Worm (Caenorhabditis elegans): ENCODE data around the gene slc-17.8.
"Not testable (repeated sequence)": the region's sequence is repeated elsewhere in the genome, so short reads cannot be mapped to it uniquely, and the experiment has no call there.

The slc-17.8 gene

DNA sequence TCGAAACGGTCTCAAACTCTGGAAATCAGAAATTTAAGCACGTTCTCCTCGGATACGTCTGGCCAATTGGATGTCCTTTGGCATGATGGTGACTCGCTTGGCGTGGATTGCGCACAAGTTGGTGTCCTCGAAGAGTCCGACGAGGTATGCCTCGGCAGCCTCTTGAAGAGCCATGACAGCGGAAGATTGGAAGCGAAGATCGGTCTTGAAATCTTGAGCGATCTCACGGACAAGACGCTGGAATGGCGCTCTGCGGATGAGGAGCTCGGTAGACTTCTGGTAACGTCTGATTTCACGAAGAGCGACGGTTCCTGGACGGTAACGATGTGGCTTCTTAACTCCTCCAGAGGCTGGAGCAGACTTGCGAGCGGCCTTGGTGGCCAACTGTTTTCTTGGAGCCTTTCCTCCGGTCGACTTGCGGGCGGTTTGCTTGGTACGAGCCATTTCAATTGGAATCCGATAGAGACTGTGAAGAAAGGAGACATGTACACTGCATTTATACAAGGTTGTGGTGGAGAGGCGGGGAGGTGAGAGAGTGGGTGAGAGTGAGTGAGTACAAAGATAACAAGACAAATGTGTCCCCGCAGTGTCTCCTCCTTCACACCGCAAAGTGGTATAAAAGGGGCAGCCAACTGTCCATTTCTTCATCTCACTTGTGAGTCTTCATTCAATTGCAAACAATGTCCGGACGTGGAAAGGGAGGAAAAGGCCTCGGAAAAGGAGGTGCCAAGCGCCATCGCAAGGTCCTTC, 10.7 kb downstream of the slc-17.8 start, which contains the start of the genes his-6 and his-5:
Gene his-6 (minus strand): TSS at position 444 of the 750 bp plus-strand sequence.
Gene his-5 (plus strand): TSS at position 681 of the 750 bp plus-strand sequence.
- TF ChIP-seq cnd-1 (tag; optimal IDR thresholded peaks at IDR 0.05) = peak; percentile 64
- peak; percentile 13 for TF ChIP-seq mls-2 (tag; optimal IDR thresholded peaks at IDR 0.05)
- TF ChIP-seq pha-4 (tag; optimal IDR thresholded peaks at IDR 0.05) = peak; percentile 1

DNA sequence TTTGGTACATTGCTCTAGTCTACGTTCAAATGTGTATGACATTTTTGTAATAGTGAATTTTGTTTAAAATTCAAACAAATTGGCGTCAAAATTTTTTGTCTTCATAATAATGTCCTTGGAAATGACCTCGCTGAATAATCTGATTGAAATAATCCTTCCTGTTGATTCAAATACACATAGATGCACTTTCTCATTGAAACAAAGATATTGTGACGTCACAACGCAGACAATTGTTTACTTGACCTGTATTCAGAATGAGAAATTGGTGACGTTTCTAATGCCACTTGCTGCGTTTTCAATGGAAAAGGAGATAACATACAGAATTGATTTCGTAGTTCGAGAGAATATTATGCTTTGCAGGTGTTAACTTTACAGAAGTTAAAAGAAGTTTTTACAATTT, 11.5 kb downstream of the slc-17.8 start:
- TF ChIP-seq hlh-1 (tag; optimal IDR thresholded peaks at IDR 0.05) = no peak
- no peak for TF ChIP-seq pha-4 (tag; optimal IDR thresholded peaks at IDR 0.05)
- peak; percentile 70 for TF ChIP-seq zip-8 (tag; optimal IDR thresholded peaks at IDR 0.05)

DNA sequence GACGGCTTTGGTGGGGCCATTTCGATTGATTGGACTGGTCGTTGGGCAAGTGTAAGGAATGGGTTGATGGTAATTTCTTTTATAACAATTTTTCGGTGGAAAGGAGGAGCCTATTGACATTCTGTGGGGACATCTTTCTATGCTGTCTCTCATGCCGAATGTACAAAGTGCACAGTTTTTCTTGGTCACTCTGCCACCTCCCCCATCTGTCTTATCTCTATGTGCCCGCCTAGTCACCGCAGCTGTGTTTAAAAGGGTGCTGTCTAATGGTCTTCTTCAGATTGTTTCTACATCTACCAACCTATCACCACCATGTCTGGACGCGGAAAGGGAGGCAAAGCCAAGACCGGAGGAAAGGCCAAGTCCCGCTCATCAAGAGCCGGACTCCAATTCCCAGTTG, 12.3 kb downstream of the slc-17.8 start, which contains the start of the genes his-8 and his-7:
Gene his-8 (minus strand): TSS at position 20 of the 400 bp plus-strand sequence.
Gene his-7 (plus strand): TSS at position 313 of the 400 bp plus-strand sequence.
- not testable (repeated sequence) for TF ChIP-seq pha-4 (tag; optimal IDR thresholded peaks at IDR 0.05); mab-5 (tag; optimal IDR thresholded peaks at IDR 0.05); lin-32 (GFP tag; optimal IDR thresholded peaks at IDR 0.05)

DNA sequence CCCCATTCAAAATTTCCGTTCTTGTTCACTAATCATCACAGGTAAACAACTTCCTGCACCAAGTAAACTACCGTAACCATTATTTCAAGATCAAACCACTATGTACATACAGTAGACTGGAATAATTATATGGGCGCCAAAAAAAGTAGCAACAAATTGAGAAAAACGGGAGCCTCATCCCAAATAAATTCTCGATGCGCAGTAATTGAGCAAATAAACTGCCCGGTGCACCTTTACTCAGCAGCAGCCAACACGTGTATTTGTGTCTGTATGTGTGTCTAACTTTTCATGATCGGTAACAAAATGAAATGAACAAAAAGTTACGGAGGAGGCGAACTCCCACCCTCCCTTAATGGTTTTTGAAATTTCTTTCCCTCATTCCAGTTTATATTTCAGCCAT, 16.2 kb downstream of the slc-17.8 start, which contains the start of gene otpl-5:
Gene otpl-5 (plus strand): TSS at position 301 of the 400 bp plus-strand sequence.
- TF ChIP-seq hlh-1 (tag; optimal IDR thresholded peaks at IDR 0.05) (no peak), nhr-2 (tag; optimal IDR thresholded peaks at IDR 0.05) (no peak), mab-5 (tag; optimal IDR thresholded peaks at IDR 0.05) (no peak), ces-1 (GFP tag; optimal IDR thresholded peaks at IDR 0.05) (no peak), unc-39 (tag; optimal IDR thresholded peaks at IDR 0.05) (no peak), unc-62 (GFP tag; optimal IDR thresholded peaks at IDR 0.05) (no peak)

DNA sequence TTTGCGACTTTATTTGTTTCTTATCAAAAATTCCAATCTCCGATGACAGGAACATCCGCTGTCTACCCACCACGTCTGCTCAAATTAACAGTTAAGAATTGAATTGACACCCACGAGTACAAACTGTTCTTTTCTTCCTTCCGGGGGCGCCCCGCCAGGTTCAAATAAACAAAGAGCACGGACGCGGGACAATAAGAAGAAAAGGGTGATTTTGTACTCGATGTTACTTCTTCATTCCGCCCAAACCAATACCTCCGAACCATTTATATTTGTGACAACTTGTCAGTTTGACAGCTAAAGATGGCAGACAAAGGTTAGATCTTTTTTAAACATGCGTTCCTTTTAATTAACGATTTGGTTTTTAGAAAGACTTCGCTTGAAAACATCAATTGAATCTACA, 19.6 kb downstream of the slc-17.8 start, which contains the start of gene otpl-6:
Gene otpl-6 (plus strand): TSS at position 301 of the 400 bp plus-strand sequence.
- no peak for TF ChIP-seq elt-1 (tag; optimal IDR thresholded peaks at IDR 0.05; ENCODE audit: borderline replicate concordance, insufficient read depth)
- TF ChIP-seq bed-3 (GFP tag; optimal IDR thresholded peaks at IDR 0.05) = no peak
- TF ChIP-seq ceh-83 (GFP tag; optimal IDR thresholded peaks at IDR 0.05) = no peak
- no peak for TF ChIP-seq ztf-11 (tag; optimal IDR thresholded peaks at IDR 0.05)
- no peak for TF ChIP-seq drap-1 (GFP tag; optimal IDR thresholded peaks at IDR 0.05)
- TF ChIP-seq M03D4.4 (tag; optimal IDR thresholded peaks at IDR 0.05) = no peak
- no peak for TF ChIP-seq sptf-1 (tag; optimal IDR thresholded peaks at IDR 0.05)
- no peak for TF ChIP-seq lsy-2 (tag; optimal IDR thresholded peaks at IDR 0.05)
- TF ChIP-seq elt-3 (tag; optimal IDR thresholded peaks at IDR 0.05) = no peak

DNA sequence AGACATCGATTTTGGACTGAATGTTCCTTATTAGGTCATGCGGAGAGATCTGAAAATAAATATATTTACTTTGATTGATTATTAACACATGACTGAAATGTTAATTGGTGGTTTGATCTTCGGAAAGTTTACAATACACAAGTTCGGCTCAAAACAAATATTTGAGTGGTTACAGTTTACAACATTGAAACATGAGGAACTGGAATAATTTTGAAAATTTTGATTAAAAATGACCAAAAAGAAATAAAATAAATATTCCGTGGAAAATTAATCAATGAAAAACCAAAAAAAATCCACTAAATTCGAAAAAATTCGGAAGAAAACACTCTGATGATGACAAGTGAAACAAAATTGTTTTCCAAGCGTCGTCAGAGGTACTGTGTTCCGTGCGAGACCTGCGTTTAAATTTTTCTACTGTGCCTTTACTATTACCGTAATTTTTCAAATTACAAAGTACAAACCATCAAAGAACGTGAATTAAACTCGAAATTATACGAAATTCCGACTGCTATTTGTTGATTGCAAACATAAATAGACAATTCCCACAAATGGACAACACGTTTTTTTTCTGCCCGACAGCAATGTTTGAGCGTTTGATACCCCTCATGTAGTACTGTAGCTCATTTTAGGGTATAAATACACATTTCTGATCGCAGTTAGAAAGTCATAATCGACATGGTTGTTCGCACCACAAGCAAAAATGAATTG, 24.4 kb downstream of the slc-17.8 start, which contains the start of the genes F45F2.11 and otpl-7:
Gene F45F2.11 (minus strand): TSS at position 51 of the 708 bp plus-strand sequence.
Gene otpl-7 (plus strand): TSS at position 658 of the 708 bp plus-strand sequence.
- TF ChIP-seq lin-32 (GFP tag; optimal IDR thresholded peaks at IDR 0.05) (no peak), ztf-11 (tag; optimal IDR thresholded peaks at IDR 0.05) (no peak), unc-39 (tag; optimal IDR thresholded peaks at IDR 0.05) (no peak), M03D4.4 (tag; optimal IDR thresholded peaks at IDR 0.05) (no peak), nhr-12 (tag; optimal IDR thresholded peaks at IDR 0.05) (no peak), ceh-43 (GFP tag; optimal IDR thresholded peaks at IDR 0.05) (no peak), ceh-83 (GFP tag; optimal IDR thresholded peaks at IDR 0.05) (no peak), zip-8 (tag; optimal IDR thresholded peaks at IDR 0.05) (no peak), lsy-2 (tag; optimal IDR thresholded peaks at IDR 0.05) (no peak), unc-62 (GFP tag; optimal IDR thresholded peaks at IDR 0.05) (no peak), blmp-1 (tag; optimal IDR thresholded peaks at IDR 0.05) (no peak), snpc-4 (tag; optimal IDR thresholded peaks at IDR 0.05) (no peak), nhr-2 (tag; optimal IDR thresholded peaks at IDR 0.05) (no peak), bed-3 (GFP tag; optimal IDR thresholded peaks at IDR 0.05) (no peak), pha-4 (tag; optimal IDR thresholded peaks at IDR 0.05) (no peak), sem-2 (GFP tag; optimal IDR thresholded peaks at IDR 0.05) (no peak), ceh-39 (tag; optimal IDR thresholded peaks at IDR 0.05) (no peak), mls-2 (tag; optimal IDR thresholded peaks at IDR 0.05) (no peak)
